Fruit fly (Drosophila melanogaster) whole organism, embryonic: ENCODE results near the gene Lmpt.

ENCODE experiments used
- Atf-2 ChIP-seq: fragments of 200-800 bp; sonication (Bioruptor generic); optimal IDR thresholded peaks from 2 replicates; lab custom pipeline; 2016; ENCODE audit warnings: missing biosample characterization, missing genetic modification characterization
- Atf3 ChIP-seq: fragments of 200-800 bp; sonication (Bioruptor generic); optimal IDR thresholded peaks from 3 replicates; lab custom pipeline; 2016; ENCODE audit warnings: missing biosample characterization, missing genetic modification characterization
- Blimp-1 ChIP-seq: fragments of 200-800 bp; sonication (Bioruptor generic); optimal IDR thresholded peaks from 3 replicates; lab custom pipeline; 2018; ENCODE audit warnings: missing biosample characterization, missing genetic modification characterization, mild to moderate bottlenecking, moderate library complexity, missing genetic modification reagents
- CG10147 ChIP-seq: fragments of 200-800 bp; sonication (Bioruptor generic); optimal IDR thresholded peaks from 2 replicates; lab custom pipeline; 2019; ENCODE audit warnings: missing biosample characterization, mild to moderate bottlenecking, missing genetic modification characterization, moderate library complexity
- CG10267 ChIP-seq: fragments of 200-800 bp; sonication (Bioruptor generic); optimal IDR thresholded peaks from 2 replicates; lab custom pipeline; 2018; ENCODE audit warnings: missing biosample characterization, mild to moderate bottlenecking, missing genetic modification characterization, moderate library complexity
- CG11695 ChIP-seq: fragments of 200-800 bp; sonication (Bioruptor generic); IDR thresholded peaks from 3 replicates; pipeline ENCODE4 v1.3.6; 2022; ENCODE audit warnings: missing biosample characterization, missing genetic modification characterization
- CG12942 ChIP-seq: fragments of 200-800 bp; sonication (Bioruptor generic); optimal IDR thresholded peaks from 3 replicates; lab custom pipeline; 2016; ENCODE audit warnings: missing biosample characterization, missing genetic modification characterization
- CG13424 ChIP-seq: fragments of 200-800 bp; sonication (Bioruptor generic); optimal IDR thresholded peaks from 2 replicates; lab custom pipeline; 2019; ENCODE audit warnings: missing biosample characterization, mild to moderate bottlenecking, missing genetic modification characterization, moderate library complexity
- CG13624 ChIP-seq: fragments of 200-800 bp; sonication (Bioruptor generic); optimal IDR thresholded peaks from 2 replicates; lab custom pipeline; 2016; ENCODE audit warnings: missing biosample characterization, missing genetic modification characterization
- CG15601 ChIP-seq: fragments of 200-800 bp; sonication (Bioruptor generic); optimal IDR thresholded peaks from 3 replicates; lab custom pipeline; 2019; ENCODE audit warnings: missing biosample characterization, mild to moderate bottlenecking, missing genetic modification characterization, moderate library complexity
- CG16813 ChIP-seq: fragments of 200-800 bp; sonication (Bioruptor generic); IDR thresholded peaks from 3 replicates; pipeline ENCODE4 v1.3.6; 2022; ENCODE audit warnings: missing biosample characterization, missing genetic modification characterization; ENCODE audit not compliant: partially characterized antibody
- CG17361 ChIP-seq: fragments of 200-800 bp; sonication (Bioruptor generic); IDR thresholded peaks from 3 replicates; pipeline ENCODE4 v1.3.6; 2022; ENCODE audit warnings: missing biosample characterization, missing genetic modification characterization
- CG17802 ChIP-seq: fragments of 200-800 bp; sonication (Bioruptor generic); optimal IDR thresholded peaks from 2 replicates; lab custom pipeline; 2018; ENCODE audit warnings: missing biosample characterization, mild to moderate bottlenecking, missing genetic modification characterization, moderate library complexity
- CG31441 ChIP-seq: fragments of 200-800 bp; sonication (Bioruptor generic); IDR thresholded peaks from 2 replicates; pipeline ENCODE4 v1.3.6; 2022; ENCODE audit warnings: missing biosample characterization, missing genetic modification characterization
- CG34422 ChIP-seq: fragments of 200-800 bp; sonication (Bioruptor generic); IDR thresholded peaks from 3 replicates; pipeline ENCODE4 v1.3.6; 2022; ENCODE audit warnings: missing biosample characterization, missing genetic modification characterization
- CG6791 ChIP-seq: fragments of 200-800 bp; sonication (Bioruptor generic); IDR thresholded peaks from 3 replicates; pipeline ENCODE4 v1.3.6; 2022; ENCODE audit warnings: missing biosample characterization, missing genetic modification characterization; ENCODE audit not compliant: partially characterized antibody
- CG7839 ChIP-seq: fragments of 200-800 bp; sonication (Bioruptor generic); optimal IDR thresholded peaks from 3 replicates; lab custom pipeline; 2018; ENCODE audit warnings: missing biosample characterization, mild to moderate bottlenecking, missing genetic modification characterization, moderate library complexity
- CG7963 ChIP-seq: fragments of 200-800 bp; sonication (Bioruptor generic); IDR thresholded peaks from 3 replicates; pipeline ENCODE4 v1.3.6; 2022; ENCODE audit warnings: missing biosample characterization, missing genetic modification characterization; ENCODE audit not compliant: partially characterized antibody
- CG9609 ChIP-seq: fragments of 200-800 bp; sonication (Bioruptor generic); optimal IDR thresholded peaks from 3 replicates; lab custom pipeline; 2016; ENCODE audit warnings: missing biosample characterization, missing genetic modification characterization
- Dbx ChIP-seq: fragments of 200-800 bp; sonication (Bioruptor generic); IDR thresholded peaks from 3 replicates; pipeline ENCODE4 v1.3.6; 2022; ENCODE audit warnings: missing biosample characterization, missing genetic modification characterization
- Fer2 ChIP-seq: fragments of 200-800 bp; sonication (Bioruptor generic); optimal IDR thresholded peaks from 2 replicates; lab custom pipeline; 2018; ENCODE audit warnings: missing biosample characterization, mild to moderate bottlenecking, missing genetic modification characterization, moderate library complexity
- Hmr ChIP-seq: fragments of 200-800 bp; sonication (Bioruptor generic); optimal IDR thresholded peaks from 3 replicates; lab custom pipeline; 2017; ENCODE audit warnings: mild to moderate bottlenecking, missing biosample characterization, missing genetic modification reagents, missing genetic modification characterization
- Hr39 ChIP-seq: fragments of >200 bp; optimal IDR thresholded peaks from 2 replicates; lab custom pipeline; 2017
- Lhr ChIP-seq: fragments of 200-800 bp; sonication (Bioruptor generic); optimal IDR thresholded peaks from 3 replicates; lab custom pipeline; 2017; ENCODE audit warnings: mild to moderate bottlenecking, missing biosample characterization, missing genetic modification reagents, missing genetic modification characterization
- MBD-R2 ChIP-seq: fragments of 200-800 bp; sonication (Bioruptor generic); IDR thresholded peaks from 2 replicates; pipeline ENCODE4 v1.3.6; 2022; ENCODE audit warnings: missing biosample characterization, missing genetic modification characterization
- Mes4 ChIP-seq: fragments of 200-800 bp; sonication (Bioruptor generic); optimal IDR thresholded peaks from 2 replicates; lab custom pipeline; 2016; ENCODE audit warnings: missing biosample characterization, missing genetic modification characterization
- NC2β ChIP-seq: fragments of 200-800 bp; sonication (Bioruptor generic); optimal IDR thresholded peaks from 2 replicates; lab custom pipeline; 2016; ENCODE audit warnings: missing biosample characterization, missing genetic modification characterization
- YL-1 ChIP-seq: fragments of 200-800 bp; sonication (Bioruptor generic); optimal IDR thresholded peaks from 3 replicates; lab custom pipeline; 2017; ENCODE audit warnings: missing biosample characterization, mild to moderate bottlenecking, missing genetic modification characterization
- al ChIP-seq: fragments of 200-800 bp; sonication (Bioruptor generic); IDR thresholded peaks from 2 replicates; pipeline ENCODE4 v1.3.6; 2022; ENCODE audit warnings: missing biosample characterization, missing genetic modification characterization
- ato ChIP-seq: fragments of 200-800 bp; sonication (Bioruptor generic); IDR thresholded peaks from 2 replicates; pipeline ENCODE4 v1.3.6; 2022; ENCODE audit warnings: missing biosample characterization, missing genetic modification characterization; ENCODE audit not compliant: partially characterized antibody
- bbx ChIP-seq: fragments of 200-800 bp; sonication (Bioruptor generic); IDR thresholded peaks from 2 replicates; pipeline ENCODE4 v1.3.6; 2022; ENCODE audit warnings: missing biosample characterization, missing genetic modification characterization; ENCODE audit not compliant: partially characterized antibody
- btn ChIP-seq: fragments of 200-800 bp; sonication (Bioruptor generic); optimal IDR thresholded peaks from 2 replicates; lab custom pipeline; 2016; ENCODE audit warnings: missing biosample characterization, missing genetic modification characterization
- cato ChIP-seq: fragments of 200-800 bp; sonication (Bioruptor generic); optimal IDR thresholded peaks from 2 replicates; lab custom pipeline; 2016; ENCODE audit warnings: missing biosample characterization, missing genetic modification characterization, borderline replicate concordance
- chif ChIP-seq, 2 experiments: fragments of 200-800 bp; sonication (Bioruptor generic); optimal IDR thresholded peaks; 3 replicates each; lab custom pipeline; 2016; ENCODE audit warnings: missing biosample characterization in 2 of 2, missing genetic modification characterization in 2 of 2
- ewg ChIP-seq: fragments of 200-800 bp; sonication (Bioruptor generic); optimal IDR thresholded peaks from 3 replicates; lab custom pipeline; 2017; ENCODE audit warnings: mild to moderate bottlenecking, missing biosample characterization, missing genetic modification reagents, missing genetic modification characterization
- grn ChIP-seq: fragments of 200-800 bp; sonication (Bioruptor generic); optimal IDR thresholded peaks from 3 replicates; lab custom pipeline; 2017; ENCODE audit warnings: missing biosample characterization, missing genetic modification characterization
- hb ChIP-seq: fragments of 200-800 bp; sonication (Bioruptor generic); IDR thresholded peaks from 3 replicates; pipeline ENCODE4 v1.3.6; 2022; ENCODE audit warnings: missing biosample characterization, missing genetic modification characterization; ENCODE audit not compliant: partially characterized antibody
- hkb ChIP-seq, 2 experiments: fragments of 200-800 bp in 1 of 2; fragments of >200 bp in 1 of 2; sonication (Bioruptor generic) in 1 of 2; IDR thresholded peaks in 1 of 2; optimal IDR thresholded peaks in 1 of 2; 2 replicates each; pipeline versions ENCODE4 v1.3.6 to Lab custom; 2017 to 2022; ENCODE audit warnings: missing biosample characterization in 1 of 2, missing genetic modification characterization in 1 of 2
- insv ChIP-seq, 2 experiments: fragments of 200-800 bp; sonication (Bioruptor generic); optimal IDR thresholded peaks; 3 replicates each; lab custom pipeline; 2016 to 2018; ENCODE audit warnings: missing biosample characterization in 2 of 2, missing genetic modification characterization in 2 of 2
- inv ChIP-seq: fragments of 200-800 bp; sonication (Bioruptor generic); IDR thresholded peaks from 2 replicates; pipeline ENCODE4 v1.3.6; 2022; ENCODE audit warnings: missing biosample characterization, missing genetic modification characterization; ENCODE audit not compliant: partially characterized antibody
- lbe ChIP-seq: fragments of 200-800 bp; sonication (Bioruptor generic); optimal IDR thresholded peaks from 2 replicates; lab custom pipeline; 2016; ENCODE audit warnings: missing biosample characterization, mild to moderate bottlenecking, missing genetic modification characterization
- nerfin-2 ChIP-seq: fragments of 200-800 bp; sonication (Bioruptor generic); IDR thresholded peaks from 2 replicates; pipeline ENCODE4 v1.3.6; 2022; ENCODE audit warnings: missing biosample characterization, missing genetic modification characterization; ENCODE audit not compliant: partially characterized antibody
- sens ChIP-seq: fragments of 200-800 bp; sonication (Bioruptor generic); peaks from one replicate; lab custom pipeline; 2016; ENCODE audit warnings: missing biosample characterization, missing genetic modification characterization
- sna ChIP-seq: fragments of 200-800 bp; sonication (Bioruptor generic); IDR thresholded peaks from 2 replicates; pipeline ENCODE4 v1.3.6; 2022; ENCODE audit warnings: missing biosample characterization, missing genetic modification characterization; ENCODE audit not compliant: partially characterized antibody
- sob ChIP-seq: fragments of 200-800 bp; sonication (Bioruptor generic); IDR thresholded peaks from 2 replicates; pipeline ENCODE4 v1.3.6; 2022; ENCODE audit warnings: missing biosample characterization, missing genetic modification characterization
- tin ChIP-seq: fragments of 200-800 bp; sonication (Bioruptor generic); optimal IDR thresholded peaks from 3 replicates; lab custom pipeline; 2016; ENCODE audit warnings: missing biosample characterization, missing genetic modification characterization
- unpg ChIP-seq: fragments of 200-800 bp; sonication (Bioruptor generic); optimal IDR thresholded peaks from 3 replicates; lab custom pipeline; 2018; ENCODE audit warnings: missing biosample characterization, mild to moderate bottlenecking, missing genetic modification characterization, moderate library complexity

Gene Lmpt

dm6 chr3L:16955219-16956002 lies 90.3 kb downstream of the Lmpt start (continued):
- peak; percentile 24 for TF ChIP-seq CG13624
- peak; percentile 80; the same call in 1 of the 2 replicates for TF ChIP-seq sna (GFP tag; lab: Robert Waterston, UW)
- peak in 1 of 2 experiments; percentile 6 for TF ChIP-seq insv (GFP tag; optimal IDR thresholded peaks at IDR 0.05; lab: Kevin White, UChicago)
- peak; percentile 57 for TF ChIP-seq Blimp-1 (GFP tag; lab: Kevin White, UChicago)
- TF ChIP-seq hkb (optimal IDR thresholded peaks at IDR 0.05; lab: Kevin White, UChicago) = no peak
- TF ChIP-seq hkb (GFP tag; IDR thresholded peaks at IDR 0.05; lab: Robert Waterston, UW) = peak; percentile 35; the same call in 1 of the 2 replicates
- peak; percentile 44; the same call in 1 of the 2 replicates for TF ChIP-seq MBD-R2 (GFP tag; lab: Robert Waterston, UW)
- TF ChIP-seq Fer2 (tag; lab: Kevin White, UChicago) = no peak
- TF ChIP-seq lbe (GFP tag; lab: Kevin White, UChicago) = no peak
- TF ChIP-seq Hr39 (lab: Kevin White, UChicago) = no peak
- TF ChIP-seq CG12942 = peak; percentile 5
- peak; percentile 18 for TF ChIP-seq CG7839 (tag; lab: Kevin White, UChicago)
- no peak for TF ChIP-seq CG17802 (tag; lab: Kevin White, UChicago)
- TF ChIP-seq chif (GFP tag; optimal IDR thresholded peaks at IDR 0.05; lab: Kevin White, UChicago) = peak in 1 of 2 experiments; percentile 14
- TF ChIP-seq Lhr (GFP tag; lab: Kevin White, UChicago) = peak; percentile 91
- TF ChIP-seq Atf-2 = no peak
- TF ChIP-seq sob (GFP tag; lab: Robert Waterston, UW) = peak; percentile 50
- peak; percentile 75 for TF ChIP-seq CG7963 (GFP tag; lab: Robert Waterston, UW)
- TF ChIP-seq CG10267 (tag; lab: Kevin White, UChicago) = peak; percentile 46
- TF ChIP-seq sens = peak; percentile 88
- TF ChIP-seq cato (GFP tag; lab: Kevin White, UChicago) = no peak
- TF ChIP-seq inv (GFP tag; lab: Robert Waterston, UW) = peak; percentile 83
- peak; percentile 71; the same call in 1 of the 3 replicates for TF ChIP-seq hb (GFP tag; lab: Robert Waterston, UW)
- peak; percentile 90 for TF ChIP-seq bbx (GFP tag; lab: Robert Waterston, UW)
- peak; percentile 9 for TF ChIP-seq Mes4 (GFP tag; lab: Kevin White, UChicago)
- TF ChIP-seq CG10147 (GFP tag; lab: Kevin White, UChicago) = peak; percentile 46
- no peak for TF ChIP-seq CG17361 (GFP tag; lab: Robert Waterston, UW)
- TF ChIP-seq Hmr (GFP tag; lab: Kevin White, UChicago) = peak; percentile 62
- peak; percentile 81 for TF ChIP-seq ato (GFP tag; lab: Robert Waterston, UW)
- 0 out of 2 replicates have a peak, but pooled peaks have one; percentile 11 for TF ChIP-seq CG31441
- TF ChIP-seq CG11695 (GFP tag; lab: Robert Waterston, UW) = no peak
- peak; percentile 51 for TF ChIP-seq ewg (GFP tag; lab: Kevin White, UChicago)
- TF ChIP-seq CG6791 (GFP tag; lab: Robert Waterston, UW) = peak; percentile 91
- peak; percentile 88 for TF ChIP-seq CG16813 (GFP tag; lab: Robert Waterston, UW)
- TF ChIP-seq unpg = peak; percentile 19
- peak; percentile 31 for TF ChIP-seq CG13424 (tag; lab: Kevin White, UChicago)
- peak; percentile 52 for TF ChIP-seq YL-1
- no peak for TF ChIP-seq grn
- no peak for TF ChIP-seq CG34422 (GFP tag; lab: Robert Waterston, UW)
- no peak for TF ChIP-seq al
- TF ChIP-seq tin (GFP tag; lab: Kevin White, UChicago) = peak; percentile 22
- peak; percentile 64; the same call in 2 of the 3 replicates for TF ChIP-seq Dbx (GFP tag; lab: Robert Waterston, UW)
- peak; percentile 25 for TF ChIP-seq NC2β (GFP tag; lab: Kevin White, UChicago)
- TF ChIP-seq CG15601 (tag; lab: Kevin White, UChicago) = peak; percentile 46
- no peak for TF ChIP-seq CG9609 (GFP tag; lab: Kevin White, UChicago)
- TF ChIP-seq btn = no peak
- TF ChIP-seq nerfin-2 (GFP tag; lab: Robert Waterston, UW) = peak; percentile 43; the same call in 1 of the 2 replicates
- no peak for TF ChIP-seq Atf3
